Fruit fly (Drosophila melanogaster) whole organism, pupa: ENCODE measurements around the gene CG43051.

ENCODE experiments used
- CG13204 ChIP-seq: fragments of 200-800 bp; sonication (Bioruptor generic); optimal IDR thresholded peaks from 2 replicates; lab custom pipeline; 2018; ENCODE audit warnings: missing biosample characterization, mild to moderate bottlenecking, missing genetic modification characterization, moderate library complexity
- CG14655 ChIP-seq: fragments of 200-800 bp; sonication (Bioruptor generic); optimal IDR thresholded peaks from 3 replicates; lab custom pipeline; 2017; ENCODE audit warnings: mild to moderate bottlenecking, missing biosample characterization, missing genetic modification reagents, missing genetic modification characterization
- CG15710 ChIP-seq: fragments of 200-800 bp; sonication (Bioruptor generic); optimal IDR thresholded peaks from 2 replicates; lab custom pipeline; 2018; ENCODE audit warnings: missing biosample characterization, mild to moderate bottlenecking, missing genetic modification characterization, moderate library complexity
- CG17806 ChIP-seq: fragments of 200-800 bp; sonication (Bioruptor generic); optimal IDR thresholded peaks from 2 replicates; lab custom pipeline; 2018; ENCODE audit warnings: missing biosample characterization, mild to moderate bottlenecking, missing genetic modification characterization, moderate library complexity
- CG34367 ChIP-seq: fragments of 200-800 bp; sonication (Bioruptor generic); optimal IDR thresholded peaks from 2 replicates; lab custom pipeline; 2018; ENCODE audit warnings: missing biosample characterization, mild to moderate bottlenecking, missing genetic modification characterization
- CG4496 ChIP-seq: fragments of 200-800 bp; sonication (Bioruptor generic); IDR thresholded peaks from 3 replicates; pipeline ENCODE4 v1.3.6; 2022; ENCODE audit warnings: missing biosample characterization, missing genetic modification characterization
- CG8159 ChIP-seq: fragments of 200-800 bp; sonication (Bioruptor generic); optimal IDR thresholded peaks from 3 replicates; lab custom pipeline; 2018; ENCODE audit warnings: missing biosample characterization, mild to moderate bottlenecking, missing genetic modification characterization, moderate library complexity
- CG8301 ChIP-seq: fragments of 200-800 bp; sonication (Bioruptor generic); optimal IDR thresholded peaks from 2 replicates; lab custom pipeline; 2018; ENCODE audit warnings: missing biosample characterization, mild to moderate bottlenecking, missing genetic modification characterization
- Pif1A ChIP-seq: fragments of 200-800 bp; sonication (Bioruptor generic); optimal IDR thresholded peaks from 3 replicates; lab custom pipeline; 2016; ENCODE audit warnings: missing biosample characterization, missing genetic modification characterization
- Pif1B ChIP-seq: fragments of 200-800 bp; sonication (Bioruptor generic); optimal IDR thresholded peaks from 3 replicates; lab custom pipeline; 2016; ENCODE audit warnings: missing biosample characterization, missing genetic modification characterization
- Snoo ChIP-seq: fragments of 200-800 bp; sonication (Bioruptor generic); optimal IDR thresholded peaks from 3 replicates; lab custom pipeline; 2017; ENCODE audit warnings: missing biosample characterization, mild to moderate bottlenecking, missing genetic modification characterization, inconsistent platforms
- rn ChIP-seq: fragments of 200-800 bp; sonication (Bioruptor generic); IDR thresholded peaks from 2 replicates; pipeline ENCODE4 v1.3.6; 2022; ENCODE audit warnings: missing biosample characterization, missing genetic modification characterization

DNA sequence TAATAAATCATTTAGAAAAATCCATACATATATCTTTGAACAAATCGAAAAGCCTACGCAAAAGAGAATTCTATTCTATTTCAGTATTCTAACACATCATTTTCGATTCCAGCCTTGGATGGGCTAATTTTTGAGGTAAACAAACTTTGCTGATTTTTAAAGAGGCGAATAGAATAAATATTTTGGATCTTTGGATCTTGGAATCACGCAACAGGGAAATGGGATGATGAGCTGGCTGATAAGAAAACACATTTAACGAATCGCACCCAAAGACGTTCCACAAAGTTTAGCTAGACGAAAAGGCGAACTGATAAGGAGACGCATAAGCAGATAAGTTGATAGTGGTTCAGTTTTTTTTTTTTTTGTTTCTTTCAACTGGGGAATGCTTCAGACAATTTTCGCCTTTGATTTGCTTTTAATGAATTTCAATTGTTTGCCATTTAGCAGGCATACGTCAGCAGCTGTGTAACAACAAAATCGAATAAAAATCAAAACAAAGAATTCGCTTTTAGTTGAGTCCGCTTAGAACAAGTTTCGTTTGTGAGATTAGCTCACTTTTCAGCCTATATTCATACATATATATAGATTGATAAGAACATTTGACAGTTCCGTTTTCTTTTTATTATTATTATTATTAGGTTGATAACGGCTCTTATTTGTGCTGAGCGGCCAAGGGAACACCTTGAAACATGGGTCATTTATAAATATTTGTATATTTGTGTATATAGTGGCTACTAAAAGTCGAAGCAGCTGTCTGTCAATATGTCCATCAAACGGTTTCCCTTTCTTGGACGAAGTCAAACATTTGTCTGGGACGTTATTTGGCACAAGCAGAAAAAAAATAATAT lies 42.4 kb upstream of the CG43051 start:
- TF ChIP-seq Pif1A (no peak), CG8159 (tag; lab: Kevin White, UChicago) (no peak), CG34367 (tag; lab: Kevin White, UChicago) (no peak), Pif1B (no peak), rn (GFP tag; lab: Robert Waterston, UW) (no peak), CG14655 (GFP tag; lab: Kevin White, UChicago) (no peak), CG8301 (tag; lab: Kevin White, UChicago) (no peak), Snoo (tag; lab: Kevin White, UChicago) (no peak), CG17806 (no peak), CG15710 (tag; lab: Kevin White, UChicago) (no peak), CG13204 (GFP tag; lab: Kevin White, UChicago) (no peak), CG4496 (GFP tag; lab: Robert Waterston, UW) (no peak)
